Worm (Caenorhabditis elegans) whole organism, L1 larva: Measurements from ENCODE around the gene C53C11.1.
A peak's percentile ranks its signal among the peaks of the same experiment; 100 is the strongest.

Experiments
- C16A3.4 ChIP-seq: fragments of 150-350 bp; optimal IDR thresholded peaks from 2 replicates; lab custom pipeline; 2014; ENCODE audit warnings: missing biosample characterization, missing genetic modification characterization
- C34B4.2 ChIP-seq: sonication (generic microtip); optimal IDR thresholded peaks from 2 replicates; lab custom pipeline; 2017; ENCODE audit warnings: mild to moderate bottlenecking, missing genetic modification characterization, missing compliant biosample characterization
- Y116A8C.19 ChIP-seq: sonication (generic microtip); optimal IDR thresholded peaks from 2 replicates; lab custom pipeline; 2016; ENCODE audit warnings: missing compliant biosample characterization, missing genetic modification characterization, borderline replicate concordance
- alr-1 ChIP-seq: fragments of 200-800 bp; sonication (Bioruptor generic); optimal IDR thresholded peaks from 2 replicates; lab custom pipeline; 2018; ENCODE audit warnings: borderline replicate concordance, mild to moderate bottlenecking, missing genetic modification characterization, missing compliant biosample characterization
- ama-1 ChIP-seq: fragments of 150-350 bp; optimal IDR thresholded peaks from 2 replicates; lab custom pipeline; 2014
- blmp-1 ChIP-seq: fragments of 150-350 bp; optimal IDR thresholded peaks from 2 replicates; lab custom pipeline; 2014; ENCODE audit warnings: missing biosample characterization, missing genetic modification characterization
- ceh-63 ChIP-seq: fragments of 200-800 bp; sonication (Bioruptor generic); optimal IDR thresholded peaks from 2 replicates; lab custom pipeline; 2018; ENCODE audit warnings: mild to moderate bottlenecking, missing genetic modification characterization, missing compliant biosample characterization
- ceh-82 ChIP-seq, 3 experiments: fragments of 150-350 bp in 1 of 3; sonication (generic microtip) in 2 of 3; optimal IDR thresholded peaks; 2 replicates each; lab custom pipeline; 2014 to 2017; ENCODE audit warnings: missing biosample characterization in 3 of 3, missing genetic modification characterization in 3 of 3
- ces-1 ChIP-seq: fragments of 150-350 bp; optimal IDR thresholded peaks from 2 replicates; lab custom pipeline; 2014; ENCODE audit warnings: missing biosample characterization, missing genetic modification reagents, missing genetic modification characterization
- dpl-1 ChIP-seq, 3 experiments: fragments of 150-350 bp in 2 of 3; sonication (generic microtip) in 1 of 3; optimal IDR thresholded peaks; 2 replicates each; lab custom pipeline; 2014 to 2017; ENCODE audit warnings: missing biosample characterization in 3 of 3, missing genetic modification characterization in 3 of 3, missing genetic modification reagents in 3 of 3
- efl-1 ChIP-seq, 4 experiments: fragments of 150-350 bp; optimal IDR thresholded peaks in 3 of 4; peaks in 1 of 4; 1 replicate in 1 of 4; 2 replicates in 3 of 4; lab custom pipeline; 2014; ENCODE audit warnings: missing biosample characterization in 2 of 4, missing genetic modification characterization in 2 of 4, missing genetic modification reagents in 2 of 4
- efl-3 ChIP-seq: fragments of 200-800 bp; sonication (Bioruptor generic); optimal IDR thresholded peaks from 2 replicates; lab custom pipeline; 2018; ENCODE audit warnings: mild to moderate bottlenecking, missing genetic modification characterization, missing compliant biosample characterization
- egl-27 ChIP-seq, 2 experiments: fragments of 150-350 bp in 1 of 2; sonication (generic microtip); optimal IDR thresholded peaks; 3 replicates each; lab custom pipeline; 2017 to 2018; ENCODE audit warnings: missing biosample characterization in 2 of 2, missing genetic modification characterization in 2 of 2, missing genetic modification reagents in 2 of 2
- elt-2 ChIP-seq: sonication (generic microtip); optimal IDR thresholded peaks from 2 replicates; lab custom pipeline; 2016; ENCODE audit warnings: missing genetic modification characterization, mild to moderate bottlenecking, inconsistent platforms, missing compliant biosample characterization, missing genetic modification reagents
- elt-3 ChIP-seq, 6 experiments: fragments of 150-350 bp in 1 of 6; sonication (generic microtip); optimal IDR thresholded peaks; 2 replicates each; lab custom pipeline; 2017 to 2018; ENCODE audit warnings: missing biosample characterization in 6 of 6, missing genetic modification characterization in 6 of 6, inconsistent platforms in 1 of 6
- fkh-10 ChIP-seq: sonication (generic microtip); optimal IDR thresholded peaks from 2 replicates; lab custom pipeline; 2017; ENCODE audit warnings: missing biosample characterization, missing genetic modification reagents, missing genetic modification characterization
- fkh-4 ChIP-seq: sonication (generic microtip); optimal IDR thresholded peaks from 2 replicates; lab custom pipeline; 2016; ENCODE audit warnings: missing compliant biosample characterization, missing genetic modification characterization, borderline replicate concordance
- fkh-8 ChIP-seq: sonication (generic microtip); optimal IDR thresholded peaks from 2 replicates; lab custom pipeline; 2016; ENCODE audit warnings: mild to moderate bottlenecking, missing genetic modification characterization, missing compliant biosample characterization
- fos-1 ChIP-seq: fragments of 150-350 bp; optimal IDR thresholded peaks from 2 replicates; lab custom pipeline; 2014; ENCODE audit warnings: missing biosample characterization, missing genetic modification characterization
- grh-1 ChIP-seq: fragments of 200-800 bp; sonication (Bioruptor generic); IDR thresholded peaks from 2 replicates; pipeline ENCODE4 v1.3.6; 2022; ENCODE audit warnings: missing genetic modification reagents, missing genetic modification characterization, missing compliant biosample characterization
- hlh-17 ChIP-seq: fragments of 200-800 bp; sonication (Bioruptor generic); optimal IDR thresholded peaks from 2 replicates; lab custom pipeline; 2018; ENCODE audit warnings: missing genetic modification characterization, mild to moderate bottlenecking, missing compliant biosample characterization, moderate library complexity, borderline replicate concordance
- hlh-4 ChIP-seq: sonication (generic microtip); optimal IDR thresholded peaks from 2 replicates; lab custom pipeline; 2016; ENCODE audit warnings: mild to moderate bottlenecking, missing genetic modification characterization, missing compliant biosample characterization
- hpl-2 ChIP-seq: fragments of 150-350 bp; optimal IDR thresholded peaks from 2 replicates; lab custom pipeline; 2014; ENCODE audit warnings: missing biosample characterization, missing genetic modification reagents, missing genetic modification characterization
- lin-15B ChIP-seq: fragments of 150-350 bp; sonication (generic microtip); optimal IDR thresholded peaks from 3 replicates; lab custom pipeline; 2014; ENCODE audit warnings: missing biosample characterization, missing genetic modification characterization
- lin-35 ChIP-seq, 2 experiments: fragments of 150-350 bp; optimal IDR thresholded peaks; 2 replicates each; lab custom pipeline; 2014; ENCODE audit warnings: missing biosample characterization in 2 of 2, missing genetic modification characterization in 2 of 2, missing genetic modification reagents in 2 of 2
- lin-39 ChIP-seq: fragments of 150-350 bp; optimal IDR thresholded peaks from 2 replicates; lab custom pipeline; 2014; ENCODE audit warnings: missing biosample characterization, missing genetic modification reagents, missing genetic modification characterization
- lir-3 ChIP-seq: sonication (generic microtip); optimal IDR thresholded peaks from 2 replicates; lab custom pipeline; 2016; ENCODE audit warnings: mild to moderate bottlenecking, missing genetic modification characterization, moderate library complexity, missing compliant biosample characterization; ENCODE audit not compliant: poor library complexity
- lsy-2 ChIP-seq, 2 experiments: fragments of 150-350 bp; optimal IDR thresholded peaks; 2 replicates each; lab custom pipeline; 2014; ENCODE audit warnings: missing biosample characterization in 2 of 2, missing genetic modification characterization in 2 of 2
- mdl-1 ChIP-seq, 2 experiments: fragments of 150-350 bp; optimal IDR thresholded peaks; 2 replicates each; lab custom pipeline; 2014 to 2017; ENCODE audit warnings: missing biosample characterization in 2 of 2, missing genetic modification characterization in 2 of 2, inconsistent platforms in 1 of 2
- mep-1 ChIP-seq: fragments of 150-350 bp; optimal IDR thresholded peaks from 2 replicates; lab custom pipeline; 2014; ENCODE audit warnings: missing biosample characterization, missing genetic modification characterization
- nhr-11 ChIP-seq: fragments of 150-350 bp; optimal IDR thresholded peaks from 2 replicates; lab custom pipeline; 2014; ENCODE audit warnings: missing biosample characterization, missing genetic modification characterization
- nhr-19 ChIP-seq: fragments of 200-800 bp; sonication (Bioruptor generic); conservative IDR thresholded peaks from 2 replicates; pipeline ENCODE4 v1.3.6; 2022; ENCODE audit warnings: missing genetic modification characterization, missing compliant biosample characterization
- nhr-237 ChIP-seq: fragments of 150-350 bp; optimal IDR thresholded peaks from 2 replicates; lab custom pipeline; 2014; ENCODE audit warnings: missing biosample characterization, missing genetic modification characterization
- nhr-28 ChIP-seq: fragments of 150-350 bp; optimal IDR thresholded peaks from 2 replicates; lab custom pipeline; 2014; ENCODE audit warnings: missing biosample characterization, missing genetic modification characterization
- nhr-47 ChIP-seq: sonication (generic microtip); optimal IDR thresholded peaks from 2 replicates; lab custom pipeline; 2016; ENCODE audit warnings: mild to moderate bottlenecking, missing genetic modification characterization, moderate library complexity, missing compliant biosample characterization
- nhr-76 ChIP-seq: sonication (generic microtip); optimal IDR thresholded peaks from 2 replicates; lab custom pipeline; 2017; ENCODE audit warnings: missing biosample characterization, missing genetic modification characterization
- nhr-77 ChIP-seq: fragments of 150-350 bp; optimal IDR thresholded peaks from 2 replicates; lab custom pipeline; 2014; ENCODE audit warnings: missing biosample characterization, missing genetic modification characterization
- nhr-84 ChIP-seq: sonication (generic microtip); optimal IDR thresholded peaks from 2 replicates; lab custom pipeline; 2017; ENCODE audit warnings: missing biosample characterization, missing genetic modification characterization
- nhr-90 ChIP-seq: sonication (generic microtip); optimal IDR thresholded peaks from 2 replicates; lab custom pipeline; 2016; ENCODE audit warnings: mild to moderate bottlenecking, missing genetic modification characterization, missing compliant biosample characterization; ENCODE audit not compliant: poor library complexity
- pag-3 ChIP-seq: sonication (generic microtip); optimal IDR thresholded peaks from 2 replicates; lab custom pipeline; 2017; ENCODE audit warnings: missing genetic modification characterization, mild to moderate bottlenecking, missing compliant biosample characterization, antibody characterized with exemption, borderline replicate concordance; ENCODE audit not compliant: insufficient read depth
- pax-3 ChIP-seq: fragments of 200-800 bp; sonication (Bioruptor generic); optimal IDR thresholded peaks from 2 replicates; lab custom pipeline; 2018; ENCODE audit warnings: mild to moderate bottlenecking, missing genetic modification characterization, moderate library complexity, missing compliant biosample characterization
- pqm-1 ChIP-seq: sonication (generic microtip); optimal IDR thresholded peaks from 3 replicates; lab custom pipeline; 2017; ENCODE audit warnings: missing biosample characterization, missing genetic modification characterization
- skn-1 ChIP-seq: fragments of 150-350 bp; optimal IDR thresholded peaks from 2 replicates; lab custom pipeline; 2014; ENCODE audit warnings: missing biosample characterization, missing genetic modification characterization
- sox-4 ChIP-seq: sonication (generic microtip); optimal IDR thresholded peaks from 2 replicates; lab custom pipeline; 2016; ENCODE audit warnings: missing genetic modification characterization, missing compliant biosample characterization
- sup-37 ChIP-seq: fragments of 200-800 bp; sonication (Bioruptor generic); optimal IDR thresholded peaks from 2 replicates; lab custom pipeline; 2018; ENCODE audit warnings: mild to moderate bottlenecking, missing genetic modification characterization, missing compliant biosample characterization
- tbx-2 ChIP-seq: sonication (generic microtip); optimal IDR thresholded peaks from 2 replicates; lab custom pipeline; 2016; ENCODE audit warnings: missing genetic modification characterization, missing compliant biosample characterization
- tlp-1 ChIP-seq: fragments of 150-350 bp; optimal IDR thresholded peaks from 2 replicates; lab custom pipeline; 2014; ENCODE audit warnings: missing biosample characterization, missing genetic modification characterization
- unc-62 ChIP-seq: fragments of 150-350 bp; optimal IDR thresholded peaks from 2 replicates; lab custom pipeline; 2014; ENCODE audit warnings: missing biosample characterization, missing genetic modification reagents, missing genetic modification characterization
- unc-86 ChIP-seq: sonication (generic microtip); optimal IDR thresholded peaks from 2 replicates; lab custom pipeline; 2016; ENCODE audit warnings: missing genetic modification characterization, missing compliant biosample characterization
- unc-98 ChIP-seq: fragments of 200-800 bp; sonication (Bioruptor generic); IDR thresholded peaks from 2 replicates; pipeline ENCODE4 v1.3.6; 2022; ENCODE audit warnings: missing genetic modification characterization, missing compliant biosample characterization
- xbp-1 ChIP-seq: sonication (generic microtip); optimal IDR thresholded peaks from 2 replicates; lab custom pipeline; 2016; ENCODE audit warnings: missing genetic modification characterization, missing compliant biosample characterization
- zag-1 ChIP-seq: fragments of 150-350 bp; optimal IDR thresholded peaks from 2 replicates; lab custom pipeline; 2014; ENCODE audit warnings: missing biosample characterization, missing genetic modification characterization
- ztf-4 ChIP-seq: fragments of 150-350 bp; optimal IDR thresholded peaks from 2 replicates; lab custom pipeline; 2014; ENCODE audit warnings: missing biosample characterization, missing genetic modification characterization

C53C11.1 gene

DNA sequence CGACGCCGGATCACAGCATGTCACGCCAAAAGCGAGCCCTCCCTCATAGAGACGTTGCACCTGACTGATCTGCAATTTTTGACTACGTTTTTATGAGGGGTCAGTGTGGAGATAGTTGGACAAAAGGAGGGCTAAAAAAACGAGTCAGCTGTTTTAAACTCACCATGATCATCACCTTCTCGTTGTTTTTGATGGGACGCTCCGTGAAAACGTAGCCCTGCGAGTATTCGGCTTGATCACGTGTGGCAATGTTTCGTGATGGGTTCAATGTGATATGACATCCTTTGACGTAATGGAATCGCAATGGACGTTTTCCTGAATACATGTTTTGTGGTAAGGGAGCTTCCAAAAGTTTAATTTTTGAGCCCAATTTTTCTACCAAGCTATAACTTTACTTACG, 44.5 kb downstream of the C53C11.1 start (continued):
- TF ChIP-seq ceh-82 (tag; optimal IDR thresholded peaks at IDR 0.05; lab: Kevin White, UChicago) = no peak
- TF ChIP-seq unc-98 (GFP tag; lab: Robert Waterston, UW) = no peak
- TF ChIP-seq ces-1 (GFP tag; lab: Kevin White, UChicago) = no peak
- TF ChIP-seq fkh-8 (tag; lab: Kevin White, UChicago) = no peak
- TF ChIP-seq fos-1 (tag; lab: Kevin White, UChicago) = no peak
- TF ChIP-seq lin-35 (GFP tag; optimal IDR thresholded peaks at IDR 0.05; lab: Kevin White, UChicago) = no peak
- TF ChIP-seq ama-1 (lab: Kevin White, UChicago) = no peak
- TF ChIP-seq nhr-84 (tag; lab: Kevin White, UChicago) = no peak
- no peak for TF ChIP-seq sup-37 (GFP tag; lab: Kevin White, UChicago)
- peak in 1 of 2 experiments; percentile 61 for TF ChIP-seq lsy-2 (tag; optimal IDR thresholded peaks at IDR 0.05; lab: Kevin White, UChicago)
- no peak for TF ChIP-seq tlp-1 (tag; lab: Kevin White, UChicago)
- peak in 1 of 2 experiments; percentile 43 for TF ChIP-seq mdl-1 (tag; optimal IDR thresholded peaks at IDR 0.05; lab: Kevin White, UChicago)
- TF ChIP-seq nhr-76 (tag; lab: Kevin White, UChicago) = no peak
- no peak for TF ChIP-seq C34B4.2 (tag; lab: Kevin White, UChicago)
- TF ChIP-seq ztf-4 (tag; lab: Kevin White, UChicago) = no peak
- no peak for TF ChIP-seq xbp-1 (tag; lab: Kevin White, UChicago)
- no peak for TF ChIP-seq fkh-4 (tag; lab: Kevin White, UChicago)
- no peak for TF ChIP-seq pag-3 (tag; lab: Kevin White, UChicago)
- no peak for TF ChIP-seq lin-15B (tag; lab: Kevin White, UChicago)
- TF ChIP-seq skn-1 = no peak
- TF ChIP-seq nhr-11 (tag; lab: Kevin White, UChicago) = no peak
- TF ChIP-seq ceh-63 = no peak
- no peak for TF ChIP-seq nhr-47 (tag; lab: Kevin White, UChicago)
- no peak for TF ChIP-seq Y116A8C.19
- TF ChIP-seq nhr-19 (GFP tag; lab: Robert Waterston, UW) = peak; percentile 43
- no peak for TF ChIP-seq pax-3 (tag; lab: Kevin White, UChicago)
- no peak for TF ChIP-seq fkh-10
- no peak for TF ChIP-seq elt-3 (tag; optimal IDR thresholded peaks at IDR 0.05; lab: Kevin White, UChicago)
- TF ChIP-seq unc-86 (tag; lab: Kevin White, UChicago) = no peak
- TF ChIP-seq egl-27 (tag; optimal IDR thresholded peaks at IDR 0.05; lab: Kevin White, UChicago) = no peak
- no peak for TF ChIP-seq zag-1
- no peak for TF ChIP-seq nhr-77
- TF ChIP-seq grh-1 (GFP tag; lab: Robert Waterston, UW) = no peak
- TF ChIP-seq hlh-4 (tag; lab: Kevin White, UChicago) = no peak
- no peak for TF ChIP-seq nhr-90 (tag; lab: Kevin White, UChicago)
- no peak for TF ChIP-seq tbx-2 (tag; lab: Kevin White, UChicago)
- no peak for TF ChIP-seq dpl-1 (GFP tag; optimal IDR thresholded peaks at IDR 0.05; lab: Kevin White, UChicago)
- TF ChIP-seq elt-2 (tag; lab: Kevin White, UChicago) = no peak
- peak; percentile 24 for TF ChIP-seq C16A3.4 (tag; lab: Kevin White, UChicago)
- TF ChIP-seq lin-39 (tag; lab: Kevin White, UChicago) = peak; percentile 9
- TF ChIP-seq efl-3 (GFP tag; lab: Kevin White, UChicago) = no peak
- TF ChIP-seq hlh-17 (GFP tag; lab: Kevin White, UChicago) = no peak
- no peak for TF ChIP-seq mep-1 (tag; lab: Kevin White, UChicago)
- TF ChIP-seq pqm-1 (tag; lab: Kevin White, UChicago) = no peak
- TF ChIP-seq sox-4 (tag; lab: Kevin White, UChicago) = no peak
- TF ChIP-seq alr-1 = no peak
- no peak for TF ChIP-seq nhr-237
- no peak for TF ChIP-seq nhr-28 (tag; lab: Kevin White, UChicago)
- TF ChIP-seq hpl-2 (GFP tag; lab: Kevin White, UChicago) = no peak
- TF ChIP-seq unc-62 (GFP tag; lab: Kevin White, UChicago) = no peak
- no peak for TF ChIP-seq efl-1 (optimal IDR thresholded peaks at IDR 0.05; lab: Kevin White, UChicago)
- no peak for TF ChIP-seq efl-1 (GFP tag; optimal IDR thresholded peaks at IDR 0.05 in 1 of 2; lab: Kevin White, UChicago)
- TF ChIP-seq blmp-1 (tag; lab: Kevin White, UChicago) = no peak
- TF ChIP-seq lir-3 = peak; percentile 27
